Worm (Caenorhabditis elegans) whole organism, L1 larva: ENCODE measurements around the gene F49H6.17.
A peak's percentile ranks its signal among the peaks of the same experiment; 100 is the strongest.

Experiments
- C34B4.2 ChIP-seq: sonication (generic microtip); optimal IDR thresholded peaks from 2 replicates; lab custom pipeline; 2017; ENCODE audit warnings: mild to moderate bottlenecking, missing genetic modification characterization, missing compliant biosample characterization
- F16B12.6 ChIP-seq: fragments of 150-350 bp; optimal IDR thresholded peaks from 2 replicates; lab custom pipeline; 2014; ENCODE audit warnings: missing biosample characterization, missing genetic modification characterization
- alr-1 ChIP-seq: fragments of 200-800 bp; sonication (Bioruptor generic); optimal IDR thresholded peaks from 2 replicates; lab custom pipeline; 2018; ENCODE audit warnings: borderline replicate concordance, mild to moderate bottlenecking, missing genetic modification characterization, missing compliant biosample characterization
- ces-1 ChIP-seq: fragments of 150-350 bp; optimal IDR thresholded peaks from 2 replicates; lab custom pipeline; 2014; ENCODE audit warnings: missing biosample characterization, missing genetic modification reagents, missing genetic modification characterization
- dsc-1 ChIP-seq: sonication (generic microtip); optimal IDR thresholded peaks from 2 replicates; lab custom pipeline; 2016; ENCODE audit warnings: mild to moderate bottlenecking, missing genetic modification characterization, missing compliant biosample characterization
- efl-1 ChIP-seq, 4 experiments: fragments of 150-350 bp; optimal IDR thresholded peaks in 3 of 4; peaks in 1 of 4; 1 replicate in 1 of 4; 2 replicates in 3 of 4; lab custom pipeline; 2014; ENCODE audit warnings: missing biosample characterization in 2 of 4, missing genetic modification characterization in 2 of 4, missing genetic modification reagents in 2 of 4
- efl-3 ChIP-seq: fragments of 200-800 bp; sonication (Bioruptor generic); optimal IDR thresholded peaks from 2 replicates; lab custom pipeline; 2018; ENCODE audit warnings: mild to moderate bottlenecking, missing genetic modification characterization, missing compliant biosample characterization
- elt-2 ChIP-seq: sonication (generic microtip); optimal IDR thresholded peaks from 2 replicates; lab custom pipeline; 2016; ENCODE audit warnings: missing genetic modification characterization, mild to moderate bottlenecking, inconsistent platforms, missing compliant biosample characterization, missing genetic modification reagents
- elt-3 ChIP-seq, 6 experiments: fragments of 150-350 bp in 1 of 6; sonication (generic microtip); optimal IDR thresholded peaks; 2 replicates each; lab custom pipeline; 2017 to 2018; ENCODE audit warnings: missing biosample characterization in 6 of 6, missing genetic modification characterization in 6 of 6, inconsistent platforms in 1 of 6
- ets-5 ChIP-seq: fragments of 200-800 bp; sonication (Bioruptor generic); IDR thresholded peaks from 2 replicates; pipeline ENCODE4 v1.3.6; 2022; ENCODE audit warnings: missing genetic modification characterization, missing compliant biosample characterization
- fkh-10 ChIP-seq: sonication (generic microtip); optimal IDR thresholded peaks from 2 replicates; lab custom pipeline; 2017; ENCODE audit warnings: missing biosample characterization, missing genetic modification reagents, missing genetic modification characterization
- fkh-8 ChIP-seq: sonication (generic microtip); optimal IDR thresholded peaks from 2 replicates; lab custom pipeline; 2016; ENCODE audit warnings: mild to moderate bottlenecking, missing genetic modification characterization, missing compliant biosample characterization
- fos-1 ChIP-seq: fragments of 150-350 bp; optimal IDR thresholded peaks from 2 replicates; lab custom pipeline; 2014; ENCODE audit warnings: missing biosample characterization, missing genetic modification characterization
- hlh-17 ChIP-seq: fragments of 200-800 bp; sonication (Bioruptor generic); optimal IDR thresholded peaks from 2 replicates; lab custom pipeline; 2018; ENCODE audit warnings: missing genetic modification characterization, mild to moderate bottlenecking, missing compliant biosample characterization, moderate library complexity, borderline replicate concordance
- hlh-4 ChIP-seq: sonication (generic microtip); optimal IDR thresholded peaks from 2 replicates; lab custom pipeline; 2016; ENCODE audit warnings: mild to moderate bottlenecking, missing genetic modification characterization, missing compliant biosample characterization
- hpl-2 ChIP-seq: fragments of 150-350 bp; optimal IDR thresholded peaks from 2 replicates; lab custom pipeline; 2014; ENCODE audit warnings: missing biosample characterization, missing genetic modification reagents, missing genetic modification characterization
- lin-13 ChIP-seq: fragments of 150-350 bp; optimal IDR thresholded peaks from 2 replicates; lab custom pipeline; 2014; ENCODE audit warnings: missing biosample characterization, missing genetic modification reagents, missing genetic modification characterization
- lin-35 ChIP-seq, 2 experiments: fragments of 150-350 bp; optimal IDR thresholded peaks; 2 replicates each; lab custom pipeline; 2014; ENCODE audit warnings: missing biosample characterization in 2 of 2, missing genetic modification characterization in 2 of 2, missing genetic modification reagents in 2 of 2
- mef-2 ChIP-seq: fragments of 150-350 bp; optimal IDR thresholded peaks from 2 replicates; lab custom pipeline; 2014; ENCODE audit warnings: missing biosample characterization, missing genetic modification characterization
- nhr-12 ChIP-seq: sonication (generic microtip); optimal IDR thresholded peaks from 2 replicates; lab custom pipeline; 2017; ENCODE audit warnings: missing biosample characterization, missing genetic modification characterization
- nhr-19 ChIP-seq: fragments of 200-800 bp; sonication (Bioruptor generic); conservative IDR thresholded peaks from 2 replicates; pipeline ENCODE4 v1.3.6; 2022; ENCODE audit warnings: missing genetic modification characterization, missing compliant biosample characterization
- nhr-84 ChIP-seq: sonication (generic microtip); optimal IDR thresholded peaks from 2 replicates; lab custom pipeline; 2017; ENCODE audit warnings: missing biosample characterization, missing genetic modification characterization
- nhr-85 ChIP-seq: sonication (generic microtip); peaks from one replicate; lab custom pipeline; 2016; ENCODE audit warnings: missing genetic modification characterization, inconsistent platforms, missing compliant biosample characterization
- nhr-90 ChIP-seq: sonication (generic microtip); optimal IDR thresholded peaks from 2 replicates; lab custom pipeline; 2016; ENCODE audit warnings: mild to moderate bottlenecking, missing genetic modification characterization, missing compliant biosample characterization; ENCODE audit not compliant: poor library complexity
- pag-3 ChIP-seq: sonication (generic microtip); optimal IDR thresholded peaks from 2 replicates; lab custom pipeline; 2017; ENCODE audit warnings: missing genetic modification characterization, mild to moderate bottlenecking, missing compliant biosample characterization, antibody characterized with exemption, borderline replicate concordance; ENCODE audit not compliant: insufficient read depth
- pqm-1 ChIP-seq: sonication (generic microtip); optimal IDR thresholded peaks from 3 replicates; lab custom pipeline; 2017; ENCODE audit warnings: missing biosample characterization, missing genetic modification characterization
- snpc-4 ChIP-seq: fragments of 150-350 bp; optimal IDR thresholded peaks from 2 replicates; lab custom pipeline; 2014; ENCODE audit warnings: missing biosample characterization, missing genetic modification characterization
- sox-4 ChIP-seq: sonication (generic microtip); optimal IDR thresholded peaks from 2 replicates; lab custom pipeline; 2016; ENCODE audit warnings: missing genetic modification characterization, missing compliant biosample characterization
- tbx-2 ChIP-seq: sonication (generic microtip); optimal IDR thresholded peaks from 2 replicates; lab custom pipeline; 2016; ENCODE audit warnings: missing genetic modification characterization, missing compliant biosample characterization
- tlp-1 ChIP-seq: fragments of 150-350 bp; optimal IDR thresholded peaks from 2 replicates; lab custom pipeline; 2014; ENCODE audit warnings: missing biosample characterization, missing genetic modification characterization
- unc-30 ChIP-seq: sonication (generic microtip); optimal IDR thresholded peaks from 2 replicates; lab custom pipeline; 2017; ENCODE audit warnings: missing biosample characterization, missing genetic modification characterization
- zag-1 ChIP-seq: fragments of 150-350 bp; optimal IDR thresholded peaks from 2 replicates; lab custom pipeline; 2014; ENCODE audit warnings: missing biosample characterization, missing genetic modification characterization

F49H6.17 gene

ce11 chrV:17016787-17017186 lies 3.0 kb upstream of the F49H6.17 start, which contains the start of gene srh-97:
srh-97 (plus strand) TSS chrV:17017087.
- TF ChIP-seq hlh-4 (tag; lab: Kevin White, UChicago) (peak; percentile 25), fkh-8 (tag; lab: Kevin White, UChicago) (no peak)

- TF ChIP-seq C34B4.2 (tag; lab: Kevin White, UChicago), result no peak
- TF ChIP-seq dsc-1 (tag; lab: Kevin White, UChicago), result no peak
- TF ChIP-seq tbx-2 (tag; lab: Kevin White, UChicago), result no peak
- no peak for TF ChIP-seq fkh-10 (GFP tag; lab: Kevin White, UChicago)
- TF ChIP-seq F16B12.6, result no peak
- TF ChIP-seq pqm-1 (tag; lab: Kevin White, UChicago), result no peak
- no peak for TF ChIP-seq efl-3 (GFP tag; lab: Kevin White, UChicago)
- no peak for TF ChIP-seq alr-1 (tag; lab: Kevin White, UChicago)
- no peak for TF ChIP-seq mef-2
- TF ChIP-seq sox-4 (tag; lab: Kevin White, UChicago), result no peak
Measured at ce11 chrV:17021361-17021760, 1.6 kb downstream of the F49H6.17 start, which contains the start of gene F49H6.12. F49H6.12 (minus strand) TSS chrV:17021461.

ce11 chrV:17022100-17022499 lies 2.3 kb downstream of the F49H6.17 start:
- TF ChIP-seq nhr-85 (tag; lab: Kevin White, UChicago), result peak; percentile 24

- TF ChIP-seq C34B4.2 (tag; lab: Kevin White, UChicago), result no peak
- TF ChIP-seq nhr-19 (GFP tag; lab: Robert Waterston, UW), result no peak
- TF ChIP-seq ets-5, result no peak
- peak in 1 of 2 experiments; percentile 20 for TF ChIP-seq lin-35 (GFP tag; optimal IDR thresholded peaks at IDR 0.05; lab: Kevin White, UChicago)
- TF ChIP-seq snpc-4, result no peak
- TF ChIP-seq nhr-90 (tag; lab: Kevin White, UChicago), result no peak
- peak; percentile 42 for TF ChIP-seq tlp-1 (tag; lab: Kevin White, UChicago)
- no peak for TF ChIP-seq elt-3 (tag; optimal IDR thresholded peaks at IDR 0.05; lab: Kevin White, UChicago)
- no peak for TF ChIP-seq nhr-84
- no peak for TF ChIP-seq fos-1 (tag; lab: Kevin White, UChicago)
- TF ChIP-seq pag-3 (tag; lab: Kevin White, UChicago), result no peak
- peak; percentile 51 for TF ChIP-seq elt-2 (tag; lab: Kevin White, UChicago)
- TF ChIP-seq unc-30 (tag; lab: Kevin White, UChicago), result no peak
Measured at ce11 chrV:17022613-17023322, 3.0 kb downstream of the F49H6.17 start, which contains the start of the genes F49H6.8 and F49H6.5. F49H6.8 (minus strand) TSS chrV:17022663. F49H6.5 (plus strand) TSS chrV:17023241.

- no peak for TF ChIP-seq fkh-10 (GFP tag; lab: Kevin White, UChicago)
- TF ChIP-seq nhr-84, result no peak
- TF ChIP-seq ces-1 (GFP tag; lab: Kevin White, UChicago), result no peak
- TF ChIP-seq nhr-12 (tag; lab: Kevin White, UChicago), result no peak
- no peak for TF ChIP-seq sox-4 (tag; lab: Kevin White, UChicago)
- TF ChIP-seq lin-13, result no peak
- TF ChIP-seq zag-1 (tag; lab: Kevin White, UChicago), result no peak
- TF ChIP-seq hlh-17 (GFP tag; lab: Kevin White, UChicago), result no peak
- TF ChIP-seq dsc-1 (tag; lab: Kevin White, UChicago), result no peak
- TF ChIP-seq hpl-2 (GFP tag; lab: Kevin White, UChicago), result no peak
- no peak for TF ChIP-seq efl-1 (optimal IDR thresholded peaks at IDR 0.05; lab: Kevin White, UChicago)
- TF ChIP-seq efl-1 (GFP tag; optimal IDR thresholded peaks at IDR 0.05 in 1 of 2; lab: Kevin White, UChicago), result no peak
Measured at ce11 chrV:17026289-17026688, 6.5 kb downstream of the F49H6.17 start, which contains the start of gene F49H6.15. F49H6.15 (minus strand) TSS chrV:17026389.
